Worm (Caenorhabditis elegans) whole organism, L2 larva: ENCODE results near the gene M03F4.6.

Experiments
- elt-3 ChIP-seq: sonication (generic microtip); optimal IDR thresholded peaks from 2 replicates; lab custom pipeline; 2017; ENCODE audit warnings: missing biosample characterization, missing genetic modification characterization
- lin-39 ChIP-seq: fragments of 150-350 bp; optimal IDR thresholded peaks from 2 replicates; lab custom pipeline; 2014; ENCODE audit warnings: missing biosample characterization, missing genetic modification reagents, missing genetic modification characterization
- nhr-11 ChIP-seq: fragments of 150-350 bp; optimal IDR thresholded peaks from 2 replicates; lab custom pipeline; 2014; ENCODE audit warnings: missing biosample characterization, missing genetic modification characterization
- nhr-6 ChIP-seq: fragments of 150-350 bp; optimal IDR thresholded peaks from 2 replicates; lab custom pipeline; 2014; ENCODE audit warnings: missing biosample characterization, missing genetic modification characterization
- peb-1 ChIP-seq: fragments of 150-350 bp; optimal IDR thresholded peaks from 2 replicates; lab custom pipeline; 2014; ENCODE audit warnings: missing biosample characterization, missing genetic modification characterization
- sma-3 ChIP-seq: sonication (generic microtip); optimal IDR thresholded peaks from 2 replicates; lab custom pipeline; 2016; ENCODE audit warnings: missing genetic modification reagents, missing genetic modification characterization, missing compliant biosample characterization
- unc-55 ChIP-seq: fragments of 150-350 bp; sonication (generic microtip); optimal IDR thresholded peaks from 3 replicates; lab custom pipeline; 2014; ENCODE audit warnings: missing biosample characterization, missing genetic modification reagents, missing genetic modification characterization
- unc-62 ChIP-seq: fragments of 150-350 bp; optimal IDR thresholded peaks from 2 replicates; lab custom pipeline; 2014; ENCODE audit warnings: missing biosample characterization, missing genetic modification reagents, missing genetic modification characterization
- ztf-11 ChIP-seq: sonication (generic microtip); optimal IDR thresholded peaks from 2 replicates; lab custom pipeline; 2017; ENCODE audit warnings: missing biosample characterization, missing genetic modification characterization
- ztf-4 ChIP-seq: fragments of 150-350 bp; optimal IDR thresholded peaks from 2 replicates; lab custom pipeline; 2014; ENCODE audit warnings: missing biosample characterization, missing genetic modification characterization

ce11 chrX:4932023-4932422, 37.1 kb downstream of the M03F4.6 start:
- no peak for TF ChIP-seq sma-3
- no peak for TF ChIP-seq ztf-4 (tag; lab: Kevin White, UChicago)
- no peak for TF ChIP-seq elt-3 (tag; lab: Kevin White, UChicago)
- TF ChIP-seq nhr-11: no peak
- no peak for TF ChIP-seq peb-1 (tag; lab: Kevin White, UChicago)
- no peak for TF ChIP-seq ztf-11 (tag; lab: Kevin White, UChicago)
- no peak for TF ChIP-seq unc-55
- TF ChIP-seq unc-62 (GFP tag; lab: Kevin White, UChicago): no peak
- no peak for TF ChIP-seq nhr-6 (tag; lab: Kevin White, UChicago)
- no peak for TF ChIP-seq lin-39 (tag; lab: Kevin White, UChicago)
